Worm (Caenorhabditis elegans) whole organism, midembryonic: ENCODE measurements around the gene shw-1.

ENCODE experiments used
- T22C8.4 ChIP-seq: fragments of 200-800 bp; sonication (Bioruptor generic); IDR thresholded peaks from 2 replicates; pipeline ENCODE4 v1.3.6; 2022; ENCODE audit warnings: missing genetic modification characterization, missing compliant biosample characterization
- cog-1 ChIP-seq: sonication (generic microtip); optimal IDR thresholded peaks from 2 replicates; lab custom pipeline; 2016; ENCODE audit warnings: missing genetic modification characterization, missing compliant biosample characterization
- flt-1 ChIP-seq: fragments of 200-800 bp; sonication (Bioruptor generic); IDR thresholded peaks from 2 replicates; pipeline ENCODE4 v1.3.6; 2022; ENCODE audit warnings: missing genetic modification characterization, missing compliant biosample characterization
- med-1 ChIP-seq: sonication (generic microtip); optimal IDR thresholded peaks from 2 replicates; lab custom pipeline; 2017; ENCODE audit warnings: missing genetic modification characterization, mild to moderate bottlenecking, missing compliant biosample characterization, antibody characterized with exemption, missing genetic modification reagents; ENCODE audit not compliant: insufficient read depth
- ref-1 ChIP-seq: fragments of 200-800 bp; sonication (Bioruptor generic); conservative IDR thresholded peaks from 2 replicates; pipeline ENCODE4 v1.3.6; 2022; ENCODE audit warnings: missing genetic modification reagents, missing genetic modification characterization, missing compliant biosample characterization
- tab-1 ChIP-seq: fragments of 200-800 bp; sonication (Bioruptor generic); IDR thresholded peaks from 2 replicates; pipeline ENCODE4 v1.3.6; 2022; ENCODE audit warnings: missing genetic modification characterization, missing compliant biosample characterization
- ztf-23 ChIP-seq: fragments of 200-800 bp; sonication (Bioruptor generic); IDR thresholded peaks from 2 replicates; pipeline ENCODE4 v1.3.6; 2022; ENCODE audit warnings: missing genetic modification reagents, missing genetic modification characterization, missing compliant biosample characterization
- ztf-29 ChIP-seq: fragments of 200-800 bp; sonication (Bioruptor generic); IDR thresholded peaks from 2 replicates; pipeline ENCODE4 v1.3.6; 2022; ENCODE audit warnings: missing genetic modification reagents, missing genetic modification characterization, missing compliant biosample characterization

ce11 chrII:8311484-8311883 is 9.8 kb downstream of the shw-1 start:
- TF ChIP-seq flt-1 (GFP tag; lab: Robert Waterston, UW): no peak
- TF ChIP-seq ztf-23 (GFP tag; lab: Robert Waterston, UW): no peak
- no peak for TF ChIP-seq ref-1 (GFP tag; lab: Robert Waterston, UW)
- no peak for TF ChIP-seq tab-1 (GFP tag; lab: Robert Waterston, UW)
- TF ChIP-seq T22C8.4 (GFP tag; lab: Robert Waterston, UW): no peak
- no peak for TF ChIP-seq med-1
- TF ChIP-seq ztf-29 (GFP tag; lab: Robert Waterston, UW): no peak
- TF ChIP-seq cog-1: no peak
